Fruit fly (Drosophila melanogaster) whole organism, embryonic: ENCODE data around the gene dbe.

ENCODE experiments used
- Abd-B ChIP-seq: fragments of 200-800 bp; sonication (Bioruptor generic); optimal IDR thresholded peaks from 2 replicates; lab custom pipeline; 2018; ENCODE audit warnings: missing biosample characterization, mild to moderate bottlenecking, missing genetic modification characterization, moderate library complexity
- Atf6 ChIP-seq: fragments of 200-800 bp; sonication (Bioruptor generic); IDR thresholded peaks from 2 replicates; pipeline ENCODE4 v1.3.6; 2022; ENCODE audit warnings: missing biosample characterization, missing genetic modification characterization
- CG10431 ChIP-seq: fragments of 200-800 bp; sonication (Bioruptor generic); optimal IDR thresholded peaks from 3 replicates; lab custom pipeline; 2018; ENCODE audit warnings: missing biosample characterization, mild to moderate bottlenecking, missing genetic modification characterization
- CG11398 ChIP-seq: fragments of 200-800 bp; sonication (Bioruptor generic); optimal IDR thresholded peaks from 2 replicates; lab custom pipeline; 2016; ENCODE audit warnings: missing biosample characterization, missing genetic modification characterization
- CG12659 ChIP-seq: fragments of 200-800 bp; sonication (Bioruptor generic); optimal IDR thresholded peaks from 3 replicates; lab custom pipeline; 2017; ENCODE audit warnings: mild to moderate bottlenecking, missing biosample characterization, missing genetic modification reagents, missing genetic modification characterization
- CG15601 ChIP-seq: fragments of 200-800 bp; sonication (Bioruptor generic); optimal IDR thresholded peaks from 3 replicates; lab custom pipeline; 2019; ENCODE audit warnings: missing biosample characterization, mild to moderate bottlenecking, missing genetic modification characterization, moderate library complexity
- CG17912 ChIP-seq: fragments of 200-800 bp; sonication (Bioruptor generic); optimal IDR thresholded peaks from 2 replicates; lab custom pipeline; 2018; ENCODE audit warnings: missing biosample characterization, mild to moderate bottlenecking, missing genetic modification characterization
- CG18599 ChIP-seq: fragments of 200-800 bp; sonication (Bioruptor generic); optimal IDR thresholded peaks from 3 replicates; lab custom pipeline; 2017; ENCODE audit warnings: missing biosample characterization, missing genetic modification characterization, mild to moderate bottlenecking, moderate library complexity, missing genetic modification reagents
- CG2120 ChIP-seq: fragments of 200-800 bp; sonication (Bioruptor generic); optimal IDR thresholded peaks from 3 replicates; lab custom pipeline; 2016; ENCODE audit warnings: missing biosample characterization, missing genetic modification characterization
- CG2202 ChIP-seq: fragments of 200-800 bp; sonication (Bioruptor generic); optimal IDR thresholded peaks from 2 replicates; lab custom pipeline; 2018; ENCODE audit warnings: missing biosample characterization, mild to moderate bottlenecking, missing genetic modification characterization
- CG2678 ChIP-seq: fragments of 200-800 bp; sonication (Bioruptor generic); optimal IDR thresholded peaks from 3 replicates; lab custom pipeline; 2019; ENCODE audit warnings: missing biosample characterization, mild to moderate bottlenecking, missing genetic modification characterization, moderate library complexity
- CG3163 ChIP-seq: fragments of 200-800 bp; sonication (Bioruptor generic); optimal IDR thresholded peaks from 3 replicates; lab custom pipeline; 2016; ENCODE audit warnings: missing biosample characterization, missing genetic modification characterization
- CG32767 ChIP-seq: fragments of 200-800 bp; sonication (Bioruptor generic); IDR thresholded peaks from 2 replicates; pipeline ENCODE4 v1.3.6; 2022; ENCODE audit warnings: missing biosample characterization, missing genetic modification characterization
- CG34224 ChIP-seq: fragments of 200-800 bp; sonication (Bioruptor generic); IDR thresholded peaks from 3 replicates; pipeline ENCODE4 v1.3.6; 2022; ENCODE audit warnings: missing biosample characterization, missing genetic modification characterization; ENCODE audit not compliant: partially characterized antibody
- CG4617 ChIP-seq: fragments of 200-800 bp; sonication (Bioruptor generic); optimal IDR thresholded peaks from 3 replicates; lab custom pipeline; 2016; ENCODE audit warnings: missing biosample characterization, missing genetic modification characterization, borderline replicate concordance
- CG6175 ChIP-seq: fragments of 200-800 bp; sonication (Bioruptor generic); IDR thresholded peaks from 3 replicates; pipeline ENCODE4 v1.3.6; 2022; ENCODE audit warnings: missing biosample characterization, missing genetic modification characterization
- CG6254 ChIP-seq: fragments of 200-800 bp; sonication (Bioruptor generic); optimal IDR thresholded peaks from 3 replicates; lab custom pipeline; 2017; ENCODE audit warnings: mild to moderate bottlenecking, missing biosample characterization, missing genetic modification reagents, missing genetic modification characterization
- CG6683 ChIP-seq: fragments of 200-800 bp; sonication (Bioruptor generic); optimal IDR thresholded peaks from 2 replicates; lab custom pipeline; 2017; ENCODE audit warnings: missing biosample characterization, mild to moderate bottlenecking, missing genetic modification characterization, missing genetic modification reagents
- CG6689 ChIP-seq: fragments of 200-800 bp; sonication (Bioruptor generic); IDR thresholded peaks from 2 replicates; pipeline ENCODE4 v1.3.6; 2022; ENCODE audit warnings: missing biosample characterization, missing genetic modification characterization
- CG7357 ChIP-seq: fragments of 200-800 bp; sonication (Bioruptor generic); IDR thresholded peaks from 3 replicates; pipeline ENCODE4 v1.3.6; 2022; ENCODE audit warnings: missing biosample characterization, missing genetic modification characterization
- CG7372 ChIP-seq: fragments of 200-800 bp; sonication (Bioruptor generic); IDR thresholded peaks from 2 replicates; pipeline ENCODE4 v1.3.6; 2022; ENCODE audit warnings: missing biosample characterization, missing genetic modification characterization
- CG7839 ChIP-seq: fragments of 200-800 bp; sonication (Bioruptor generic); optimal IDR thresholded peaks from 3 replicates; lab custom pipeline; 2018; ENCODE audit warnings: missing biosample characterization, mild to moderate bottlenecking, missing genetic modification characterization, moderate library complexity
- CG7987 ChIP-seq: fragments of 200-800 bp; sonication (Bioruptor generic); optimal IDR thresholded peaks from 2 replicates; lab custom pipeline; 2018; ENCODE audit warnings: missing biosample characterization, mild to moderate bottlenecking, missing genetic modification characterization, moderate library complexity
- CG8089 ChIP-seq: fragments of 200-800 bp; sonication (Bioruptor generic); optimal IDR thresholded peaks from 3 replicates; lab custom pipeline; 2016; ENCODE audit warnings: missing biosample characterization, missing genetic modification characterization
- CG9215 ChIP-seq: fragments of 200-800 bp; sonication (Bioruptor generic); IDR thresholded peaks from 2 replicates; pipeline ENCODE4 v1.3.6; 2022; ENCODE audit warnings: missing biosample characterization, missing genetic modification characterization
- CG9727 ChIP-seq: fragments of 200-800 bp; sonication (Bioruptor generic); optimal IDR thresholded peaks from 3 replicates; lab custom pipeline; 2017; ENCODE audit warnings: missing biosample characterization, mild to moderate bottlenecking, missing genetic modification characterization
- CHES-1-like ChIP-seq: fragments of 200-800 bp; sonication (Bioruptor generic); optimal IDR thresholded peaks from 2 replicates; lab custom pipeline; 2016; ENCODE audit warnings: missing biosample characterization, missing genetic modification characterization
- Drgx ChIP-seq: fragments of 200-800 bp; sonication (Bioruptor generic); IDR thresholded peaks from 2 replicates; pipeline ENCODE4 v1.3.6; 2022; ENCODE audit warnings: missing biosample characterization, missing genetic modification characterization
- Elba2 ChIP-seq: fragments of 200-800 bp; sonication (Bioruptor generic); optimal IDR thresholded peaks from 3 replicates; lab custom pipeline; 2016; ENCODE audit warnings: missing biosample characterization, missing genetic modification characterization
- Ets65A ChIP-seq: fragments of 200-800 bp; sonication (Bioruptor generic); peaks from one replicate; lab custom pipeline; 2016; ENCODE audit warnings: missing biosample characterization, missing genetic modification characterization
- HmgD ChIP-seq: fragments of 200-800 bp; sonication (Bioruptor generic); optimal IDR thresholded peaks from 3 replicates; lab custom pipeline; 2016; ENCODE audit warnings: missing biosample characterization, missing genetic modification characterization
- NFAT ChIP-seq: fragments of 200-800 bp; sonication (Bioruptor generic); IDR thresholded peaks from 2 replicates; pipeline ENCODE4 v1.3.6; 2022; ENCODE audit warnings: missing biosample characterization, missing genetic modification characterization
- Oli ChIP-seq: fragments of 200-800 bp; sonication (Bioruptor generic); optimal IDR thresholded peaks from 2 replicates; lab custom pipeline; 2018; ENCODE audit warnings: missing biosample characterization, mild to moderate bottlenecking, missing genetic modification characterization, moderate library complexity
- Ravus ChIP-seq: fragments of 200-800 bp; sonication (Bioruptor generic); IDR thresholded peaks from 2 replicates; pipeline ENCODE4 v1.3.6; 2022; ENCODE audit warnings: missing biosample characterization, missing genetic modification characterization
- Xbp1 ChIP-seq: fragments of 200-800 bp; sonication (Bioruptor generic); optimal IDR thresholded peaks from 3 replicates; lab custom pipeline; 2016; ENCODE audit warnings: missing biosample characterization, mild to moderate bottlenecking, missing genetic modification characterization
- aop ChIP-seq: fragments of 200-800 bp; sonication (Bioruptor generic); IDR thresholded peaks from 2 replicates; pipeline ENCODE4 v1.3.6; 2022; ENCODE audit warnings: missing biosample characterization, missing genetic modification characterization
- cad ChIP-seq: fragments of >200 bp; optimal IDR thresholded peaks from 2 replicates; lab custom pipeline; 2017; ENCODE audit warnings: missing biosample characterization, missing genetic modification characterization
- crc ChIP-seq: fragments of 200-800 bp; sonication (Bioruptor generic); optimal IDR thresholded peaks from 2 replicates; lab custom pipeline; 2016; ENCODE audit warnings: missing biosample characterization, missing genetic modification characterization
- dmrt99B ChIP-seq: fragments of 200-800 bp; sonication (Bioruptor generic); optimal IDR thresholded peaks from 2 replicates; lab custom pipeline; 2018; ENCODE audit warnings: missing biosample characterization, mild to moderate bottlenecking, missing genetic modification characterization, moderate library complexity
- ems ChIP-seq: fragments of 200-800 bp; sonication (Bioruptor generic); optimal IDR thresholded peaks from 3 replicates; lab custom pipeline; 2016; ENCODE audit warnings: missing biosample characterization, missing genetic modification characterization
- en ChIP-seq: fragments of 200-800 bp; sonication (Bioruptor generic); optimal IDR thresholded peaks from 2 replicates; lab custom pipeline; 2016; ENCODE audit warnings: missing biosample characterization, missing genetic modification characterization
- eve ChIP-seq, 2 experiments: fragments of >200 bp; optimal IDR thresholded peaks; 2 replicates each; lab custom pipeline; 2017; ENCODE audit warnings: missing biosample characterization in 2 of 2, missing genetic modification characterization in 2 of 2
- eyg ChIP-seq: fragments of 200-800 bp; sonication (Bioruptor generic); optimal IDR thresholded peaks from 3 replicates; lab custom pipeline; 2016; ENCODE audit warnings: missing biosample characterization, missing genetic modification characterization
- hbn ChIP-seq: fragments of 200-800 bp; sonication (Bioruptor generic); IDR thresholded peaks from 2 replicates; pipeline ENCODE4 v1.3.6; 2022; ENCODE audit warnings: missing biosample characterization, missing genetic modification characterization; ENCODE audit not compliant: partially characterized antibody
- her ChIP-seq: fragments of 200-800 bp; sonication (Bioruptor generic); optimal IDR thresholded peaks from 2 replicates; lab custom pipeline; 2016; ENCODE audit warnings: missing biosample characterization, missing genetic modification characterization
- lov ChIP-seq, 2 experiments: fragments of 200-800 bp in 1 of 2; fragments of >200 bp in 1 of 2; sonication (Bioruptor generic) in 1 of 2; IDR thresholded peaks in 1 of 2; optimal IDR thresholded peaks in 1 of 2; 2 replicates in 1 of 2; 3 replicates in 1 of 2; pipeline versions ENCODE4 v1.3.6 to Lab custom; 2017 to 2022; ENCODE audit warnings: missing biosample characterization in 1 of 2, missing genetic modification characterization in 1 of 2
- mam ChIP-seq: fragments of 200-800 bp; sonication (Bioruptor generic); optimal IDR thresholded peaks from 3 replicates; lab custom pipeline; 2016; ENCODE audit warnings: missing biosample characterization, missing genetic modification characterization
- sna ChIP-seq: fragments of 200-800 bp; sonication (Bioruptor generic); IDR thresholded peaks from 2 replicates; pipeline ENCODE4 v1.3.6; 2022; ENCODE audit warnings: missing biosample characterization, missing genetic modification characterization; ENCODE audit not compliant: partially characterized antibody
- tx ChIP-seq: fragments of 200-800 bp; sonication (Bioruptor generic); optimal IDR thresholded peaks from 2 replicates; lab custom pipeline; 2016; ENCODE audit warnings: missing biosample characterization, missing genetic modification characterization
- zen2 ChIP-seq: fragments of 200-800 bp; sonication (Bioruptor generic); IDR thresholded peaks from 3 replicates; pipeline ENCODE4 v1.3.6; 2022; ENCODE audit warnings: missing biosample characterization, missing genetic modification characterization; ENCODE audit not compliant: partially characterized antibody

Gene dbe

DNA sequence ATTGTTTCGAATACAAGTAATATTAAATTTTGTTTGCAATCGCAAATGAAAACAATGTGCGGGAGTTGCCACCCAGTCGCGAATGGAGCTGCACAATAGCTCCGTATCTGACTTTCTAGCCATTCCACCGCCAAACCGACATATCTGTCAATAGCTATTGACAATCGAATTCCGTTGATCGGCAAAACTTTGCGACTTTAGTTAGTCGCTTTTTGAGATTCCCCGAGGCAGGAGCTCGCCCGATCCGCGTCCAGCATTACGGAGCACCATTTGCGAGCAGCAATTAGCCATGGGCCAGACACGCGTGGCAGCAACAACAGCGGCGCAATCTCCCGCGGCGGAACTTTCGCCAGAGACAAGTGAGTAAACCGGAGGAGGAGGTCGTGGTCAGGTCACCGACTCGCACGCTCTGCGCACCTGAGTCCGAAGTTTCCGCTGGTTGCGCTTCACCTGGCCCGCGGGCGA is 17.0 kb downstream of the dbe start, which contains the start of the genes CG4291 and kraken (continued):
- TF ChIP-seq Drgx (GFP tag; lab: Robert Waterston, UW) (peak; percentile 35; the same call in 1 of the 2 replicates), CG12659 (GFP tag; lab: Kevin White, UChicago) (peak; percentile 73), CG9215 (peak; percentile 37; the same call in 1 of the 2 replicates), CG8089 (GFP tag; lab: Kevin White, UChicago) (peak; percentile 51), HmgD (peak; percentile 23), Atf6 (peak; percentile 49; the same call in 1 of the 2 replicates), Xbp1 (peak; percentile 68), CG6683 (GFP tag; lab: Kevin White, UChicago) (no peak), sna (GFP tag; lab: Robert Waterston, UW) (peak; percentile 67), Ets65A (GFP tag; lab: Kevin White, UChicago) (peak; percentile 92), dmrt99B (tag; lab: Kevin White, UChicago) (peak; percentile 35), zen2 (no peak), Abd-B (no peak), mam (GFP tag; lab: Kevin White, UChicago) (peak; percentile 59), CG6689 (GFP tag; lab: Robert Waterston, UW) (peak; percentile 22; the same call in 1 of the 2 replicates), CG6254 (GFP tag; lab: Kevin White, UChicago) (no peak), CG9727 (GFP tag; lab: Kevin White, UChicago) (no peak), CG11398 (GFP tag; lab: Kevin White, UChicago) (no peak), Elba2 (GFP tag; lab: Kevin White, UChicago) (no peak), CG18599 (GFP tag; lab: Kevin White, UChicago) (peak; percentile 67), CG7372 (GFP tag; lab: Robert Waterston, UW) (no peak), CG17912 (peak; percentile 58), en (peak; percentile 0), tx (peak; percentile 11), CG2120 (peak; percentile 84), hbn (GFP tag; lab: Robert Waterston, UW) (peak; percentile 12; the same call in 1 of the 2 replicates), CG2202 (tag; lab: Kevin White, UChicago) (no peak), CG3163 (GFP tag; lab: Kevin White, UChicago) (peak; percentile 59), eyg (GFP tag; lab: Kevin White, UChicago) (peak; percentile 50), eve (GFP tag; optimal IDR thresholded peaks at IDR 0.05; lab: Kevin White, UChicago) (no peak), CG15601 (tag; lab: Kevin White, UChicago) (peak; percentile 93), her (GFP tag; lab: Kevin White, UChicago) (peak; percentile 79), Oli (tag; lab: Kevin White, UChicago) (no peak), lov (optimal IDR thresholded peaks at IDR 0.05; lab: Kevin White, UChicago) (no peak), lov (GFP tag; IDR thresholded peaks at IDR 0.05; lab: Robert Waterston, UW) (0 out of 3 replicates have a peak, but pooled peaks have one; percentile 60), CG7357 (no peak), Ravus (GFP tag; lab: Robert Waterston, UW) (no peak), CG4617 (GFP tag; lab: Kevin White, UChicago) (peak; percentile 94), CG7987 (GFP tag; lab: Kevin White, UChicago) (peak; percentile 64), CHES-1-like (GFP tag; lab: Kevin White, UChicago) (peak; percentile 78), aop (GFP tag; lab: Robert Waterston, UW) (peak; percentile 62; the same call in 1 of the 2 replicates), cad (GFP tag; lab: Kevin White, UChicago) (no peak), CG6175 (peak; percentile 31; the same call in 1 of the 3 replicates), crc (peak; percentile 32), CG7839 (tag; lab: Kevin White, UChicago) (peak; percentile 40), NFAT (GFP tag; lab: Robert Waterston, UW) (peak; percentile 83), CG10431 (no peak), ems (GFP tag; lab: Kevin White, UChicago) (peak; percentile 45), CG2678 (peak; percentile 59), CG34224 (0 out of 3 replicates have a peak, but pooled peaks have one; percentile 41), CG32767 (GFP tag; lab: Robert Waterston, UW) (no peak)
